Fruit fly (Drosophila melanogaster): ENCODE data around the gene CG7530.

DNA sequence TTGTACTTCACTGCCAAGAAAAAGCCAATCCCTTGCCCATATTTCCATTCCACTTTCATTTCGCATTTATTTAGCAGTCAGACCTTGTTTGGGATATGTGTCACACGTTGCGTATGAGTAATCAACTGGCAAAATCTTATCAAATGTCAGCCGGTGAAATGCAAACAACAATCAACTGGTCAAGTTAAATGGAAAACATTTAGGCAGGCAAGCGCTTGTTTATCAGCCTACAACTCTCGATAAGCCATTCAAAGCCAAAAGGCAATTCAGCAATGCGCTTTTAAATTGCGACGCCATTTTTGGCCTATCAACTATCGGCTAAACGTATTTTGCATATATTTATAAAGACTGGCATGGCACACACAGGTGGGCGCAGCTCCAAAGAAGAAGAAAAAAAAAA lies 49.4 kb upstream of the CG7530 start:
- TF ChIP-seq Myc (optimal IDR thresholded peaks at IDR 0.05) (no peak), CrebA (GFP tag; optimal IDR thresholded peaks at IDR 0.05; ENCODE audit: borderline replicate concordance) (no peak), psq (GFP tag; optimal IDR thresholded peaks at IDR 0.05) (no peak), OdsH (GFP tag; optimal IDR thresholded peaks at IDR 0.05) (no peak), jim (GFP tag; optimal IDR thresholded peaks at IDR 0.05) (no peak), woc (GFP tag; optimal IDR thresholded peaks at IDR 0.05) (no peak), pan (optimal IDR thresholded peaks at IDR 0.05) (no peak), rgr (GFP tag; optimal IDR thresholded peaks at IDR 0.05) (no peak), br (GFP tag; optimal IDR thresholded peaks at IDR 0.05) (no peak), CG9705 (GFP tag; optimal IDR thresholded peaks at IDR 0.05) (no peak), fru (GFP tag; optimal IDR thresholded peaks at IDR 0.05) (no peak), ey (GFP tag; optimal IDR thresholded peaks at IDR 0.05) (no peak)
